Fruit fly (Drosophila melanogaster) Kc167 (cell line): ENCODE results near the gene nerfin-2.

Experiments
- Myc ChIP-seq: fragments of >200 bp; optimal IDR thresholded peaks from 2 replicates; lab custom pipeline; 2017; ENCODE audit warnings: missing external identifiers
- h ChIP-seq: fragments of >200 bp; optimal IDR thresholded peaks from 3 replicates; lab custom pipeline; 2018; ENCODE audit warnings: missing external identifiers
- insv ChIP-seq: fragments of >200 bp; optimal IDR thresholded peaks from 3 replicates; lab custom pipeline; 2018; ENCODE audit warnings: missing external identifiers
- psq ChIP-seq: fragments of >200 bp; optimal IDR thresholded peaks from 2 replicates; lab custom pipeline; 2017; ENCODE audit warnings: missing external identifiers

- TF ChIP-seq psq (lab: Kevin White, UChicago) (no peak), insv (lab: Kevin White, UChicago) (no peak), h (no peak), Myc (lab: Kevin White, UChicago) (no peak)
Measured at dm6 chr3R:10055004-10055403, 15.9 kb upstream of the nerfin-2 start.
